Worm (Caenorhabditis elegans) whole organism, mixed stage, embryonic: ENCODE measurements around the gene sknr-1.

ENCODE experiments used
- M03D4.4 ChIP-seq: sonication (generic microtip); optimal IDR thresholded peaks from 2 replicates; lab custom pipeline; 2017; ENCODE audit warnings: mild to moderate bottlenecking, missing genetic modification characterization, missing compliant biosample characterization
- bed-3 ChIP-seq: fragments of 200-800 bp; sonication (Bioruptor generic); optimal IDR thresholded peaks from 3 replicates; lab custom pipeline; 2018; ENCODE audit warnings: mild to moderate bottlenecking, missing genetic modification characterization, moderate library complexity, missing compliant biosample characterization
- blmp-1 ChIP-seq: fragments of 150-350 bp; optimal IDR thresholded peaks from 2 replicates; lab custom pipeline; 2014; ENCODE audit warnings: missing biosample characterization, missing genetic modification characterization
- ceh-43 ChIP-seq: fragments of 200-800 bp; sonication (Bioruptor generic); optimal IDR thresholded peaks from 2 replicates; lab custom pipeline; 2018; ENCODE audit warnings: mild to moderate bottlenecking, missing genetic modification characterization, moderate library complexity, missing compliant biosample characterization
- ceh-83 ChIP-seq: fragments of 200-800 bp; sonication (Bioruptor generic); optimal IDR thresholded peaks from 2 replicates; lab custom pipeline; 2018; ENCODE audit warnings: mild to moderate bottlenecking, missing genetic modification characterization, missing compliant biosample characterization
- ces-1 ChIP-seq: fragments of 150-350 bp; optimal IDR thresholded peaks from 2 replicates; lab custom pipeline; 2014; ENCODE audit warnings: missing biosample characterization, missing genetic modification reagents, missing genetic modification characterization
- cnd-1 ChIP-seq: fragments of 200-800 bp; sonication (Bioruptor generic); optimal IDR thresholded peaks from 2 replicates; lab custom pipeline; 2018; ENCODE audit warnings: mild to moderate bottlenecking, missing genetic modification characterization, missing compliant biosample characterization
- drap-1 ChIP-seq: fragments of 200-800 bp; sonication (Bioruptor generic); optimal IDR thresholded peaks from 3 replicates; lab custom pipeline; 2018; ENCODE audit warnings: mild to moderate bottlenecking, missing genetic modification characterization, missing compliant biosample characterization
- elt-1 ChIP-seq: sonication (generic microtip); optimal IDR thresholded peaks from 2 replicates; lab custom pipeline; 2017; ENCODE audit warnings: missing genetic modification characterization, mild to moderate bottlenecking, missing compliant biosample characterization, antibody characterized with exemption, moderate library complexity, borderline replicate concordance; ENCODE audit not compliant: insufficient read depth
- elt-3 ChIP-seq: fragments of 150-350 bp; optimal IDR thresholded peaks from 2 replicates; lab custom pipeline; 2014; ENCODE audit warnings: missing biosample characterization, missing genetic modification characterization
- flh-1 ChIP-seq: fragments of 200-800 bp; sonication (Bioruptor generic); optimal IDR thresholded peaks from 2 replicates; lab custom pipeline; 2018; ENCODE audit warnings: mild to moderate bottlenecking, missing genetic modification characterization, moderate library complexity, missing compliant biosample characterization
- ham-2 ChIP-seq: fragments of 200-800 bp; sonication (Bioruptor generic); optimal IDR thresholded peaks from 2 replicates; lab custom pipeline; 2018; ENCODE audit warnings: mild to moderate bottlenecking, missing genetic modification characterization, missing compliant biosample characterization
- hlh-1 ChIP-seq: fragments of 150-350 bp; optimal IDR thresholded peaks from 2 replicates; lab custom pipeline; 2014; ENCODE audit warnings: missing biosample characterization, missing genetic modification reagents, missing genetic modification characterization
- lin-13 ChIP-seq: fragments of 150-350 bp; optimal IDR thresholded peaks from 2 replicates; lab custom pipeline; 2014; ENCODE audit warnings: missing biosample characterization, missing genetic modification characterization
- lin-32 ChIP-seq: fragments of 200-800 bp; sonication (Bioruptor generic); optimal IDR thresholded peaks from 2 replicates; lab custom pipeline; 2018; ENCODE audit warnings: mild to moderate bottlenecking, missing genetic modification characterization, missing compliant biosample characterization
- lsy-2 ChIP-seq: fragments of 150-350 bp; optimal IDR thresholded peaks from 2 replicates; lab custom pipeline; 2014; ENCODE audit warnings: missing biosample characterization, missing genetic modification characterization
- mab-5 ChIP-seq: fragments of 150-350 bp; optimal IDR thresholded peaks from 2 replicates; lab custom pipeline; 2014; ENCODE audit warnings: missing biosample characterization, missing genetic modification characterization
- mep-1 ChIP-seq: fragments of 150-350 bp; optimal IDR thresholded peaks from 2 replicates; lab custom pipeline; 2017; ENCODE audit warnings: missing biosample characterization, missing genetic modification reagents, missing genetic modification characterization, inconsistent platforms
- mls-2 ChIP-seq: sonication (generic microtip); optimal IDR thresholded peaks from 2 replicates; lab custom pipeline; 2016; ENCODE audit warnings: mild to moderate bottlenecking, missing genetic modification characterization, moderate library complexity, missing compliant biosample characterization
- nhr-12 ChIP-seq: fragments of 150-350 bp; optimal IDR thresholded peaks from 2 replicates; lab custom pipeline; 2014; ENCODE audit warnings: missing biosample characterization, missing genetic modification characterization
- nhr-2 ChIP-seq: fragments of 150-350 bp; optimal IDR thresholded peaks from 2 replicates; lab custom pipeline; 2014; ENCODE audit warnings: missing biosample characterization, missing genetic modification characterization
- nhr-237 ChIP-seq: fragments of 150-350 bp; optimal IDR thresholded peaks from 2 replicates; lab custom pipeline; 2014; ENCODE audit warnings: missing biosample characterization, missing genetic modification characterization
- nhr-28 ChIP-seq: fragments of 150-350 bp; optimal IDR thresholded peaks from 2 replicates; lab custom pipeline; 2014; ENCODE audit warnings: missing biosample characterization, missing genetic modification characterization
- nhr-76 ChIP-seq: sonication (generic microtip); optimal IDR thresholded peaks from 2 replicates; lab custom pipeline; 2017; ENCODE audit warnings: missing biosample characterization, missing genetic modification characterization
- pha-4 ChIP-seq: fragments of 150-350 bp; optimal IDR thresholded peaks from 2 replicates; lab custom pipeline; 2018; ENCODE audit warnings: missing biosample characterization, missing genetic modification reagents, missing genetic modification characterization
- sem-2 ChIP-seq: fragments of 200-800 bp; sonication (Bioruptor generic); optimal IDR thresholded peaks from 2 replicates; lab custom pipeline; 2018; ENCODE audit warnings: mild to moderate bottlenecking, missing genetic modification characterization, missing compliant biosample characterization
- snpc-4 ChIP-seq: fragments of 150-350 bp; optimal IDR thresholded peaks from 2 replicates; lab custom pipeline; 2014; ENCODE audit warnings: missing biosample characterization, missing genetic modification characterization
- sptf-1 ChIP-seq: sonication (generic microtip); optimal IDR thresholded peaks from 2 replicates; lab custom pipeline; 2017; ENCODE audit warnings: mild to moderate bottlenecking, missing genetic modification characterization, moderate library complexity, missing compliant biosample characterization
- tbx-8 ChIP-seq: fragments of 200-800 bp; sonication (Bioruptor generic); optimal IDR thresholded peaks from 2 replicates; lab custom pipeline; 2018; ENCODE audit warnings: mild to moderate bottlenecking, missing genetic modification characterization, moderate library complexity, missing compliant biosample characterization
- unc-120 ChIP-seq: sonication (generic microtip); optimal IDR thresholded peaks from 2 replicates; lab custom pipeline; 2017; ENCODE audit warnings: missing genetic modification characterization, missing compliant biosample characterization; ENCODE audit not compliant: poor library complexity, severe bottlenecking
- unc-39 ChIP-seq: fragments of 150-350 bp; optimal IDR thresholded peaks from 2 replicates; lab custom pipeline; 2014; ENCODE audit warnings: missing biosample characterization, missing genetic modification characterization
- unc-62 ChIP-seq: fragments of 150-350 bp; optimal IDR thresholded peaks from 2 replicates; lab custom pipeline; 2014; ENCODE audit warnings: missing biosample characterization, missing genetic modification reagents, missing genetic modification characterization
- zip-8 ChIP-seq: fragments of 150-350 bp; optimal IDR thresholded peaks from 2 replicates; lab custom pipeline; 2014; ENCODE audit warnings: missing biosample characterization, missing genetic modification characterization
- ztf-11 ChIP-seq: fragments of 150-350 bp; optimal IDR thresholded peaks from 2 replicates; lab custom pipeline; 2014; ENCODE audit warnings: missing biosample characterization, missing genetic modification characterization

Gene sknr-1

DNA sequence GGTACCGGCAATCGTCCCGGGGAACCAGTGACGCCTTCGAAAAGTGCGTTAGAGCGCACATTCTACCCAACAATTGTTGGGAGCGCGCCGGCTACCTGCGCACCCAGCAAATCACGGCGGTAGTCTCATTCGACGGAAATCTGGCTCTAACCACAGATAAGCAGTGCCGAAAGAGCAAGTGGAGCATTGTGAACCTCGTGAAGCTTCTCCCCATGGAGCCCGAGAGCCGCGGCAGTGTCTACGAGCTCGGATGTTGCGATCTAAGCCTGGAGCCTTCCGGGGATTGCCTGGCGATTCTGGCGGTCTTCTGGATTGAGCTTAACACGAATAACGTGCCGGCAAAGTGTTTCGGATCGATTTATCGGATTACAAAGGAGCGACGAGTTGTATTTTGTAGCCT, 14.2 kb upstream of the sknr-1 start:
- no peak for TF ChIP-seq M03D4.4 (tag; lab: Kevin White, UChicago)
- TF ChIP-seq lin-13 (tag; lab: Kevin White, UChicago) = no peak
- TF ChIP-seq drap-1 (GFP tag; lab: Kevin White, UChicago) = no peak
- TF ChIP-seq snpc-4 (tag; lab: Kevin White, UChicago) = no peak
- no peak for TF ChIP-seq zip-8
- no peak for TF ChIP-seq nhr-76 (tag; lab: Kevin White, UChicago)
- no peak for TF ChIP-seq ceh-83 (GFP tag; lab: Kevin White, UChicago)
- no peak for TF ChIP-seq mab-5 (tag; lab: Kevin White, UChicago)
- TF ChIP-seq sem-2 (GFP tag; lab: Kevin White, UChicago) = no peak
- TF ChIP-seq nhr-237 (tag; lab: Kevin White, UChicago) = no peak
- TF ChIP-seq nhr-12 (tag; lab: Kevin White, UChicago) = no peak
- TF ChIP-seq hlh-1 = no peak
- TF ChIP-seq lsy-2 (tag; lab: Kevin White, UChicago) = no peak
- TF ChIP-seq blmp-1 = no peak
- TF ChIP-seq flh-1 (GFP tag; lab: Kevin White, UChicago) = no peak
- TF ChIP-seq nhr-28 = no peak
- TF ChIP-seq nhr-2 (tag; lab: Kevin White, UChicago) = no peak
- TF ChIP-seq lin-32 (GFP tag; lab: Kevin White, UChicago) = no peak
- no peak for TF ChIP-seq ham-2 (GFP tag; lab: Kevin White, UChicago)
- TF ChIP-seq ztf-11 (tag; lab: Kevin White, UChicago) = no peak

ce11 chrV:2639035-2639434, 13.8 kb upstream of the sknr-1 start, which contains the start of gene W02H5.2:
W02H5.2 (plus strand) TSS chrV:2639335.
- no peak for TF ChIP-seq elt-1 (tag; lab: Kevin White, UChicago)
- no peak for TF ChIP-seq M03D4.4 (tag; lab: Kevin White, UChicago)
- TF ChIP-seq mep-1 (tag; lab: Kevin White, UChicago) = no peak
- TF ChIP-seq tbx-8 (GFP tag; lab: Kevin White, UChicago) = no peak
- no peak for TF ChIP-seq nhr-237 (tag; lab: Kevin White, UChicago)
- no peak for TF ChIP-seq zip-8
- no peak for TF ChIP-seq hlh-1
- TF ChIP-seq unc-39 (tag; lab: Kevin White, UChicago) = no peak
- no peak for TF ChIP-seq bed-3 (GFP tag; lab: Kevin White, UChicago)
- no peak for TF ChIP-seq nhr-76 (tag; lab: Kevin White, UChicago)
- no peak for TF ChIP-seq elt-3 (tag; lab: Kevin White, UChicago)
- no peak for TF ChIP-seq drap-1 (GFP tag; lab: Kevin White, UChicago)
- TF ChIP-seq ceh-43 (GFP tag; lab: Kevin White, UChicago) = no peak
- no peak for TF ChIP-seq blmp-1
- TF ChIP-seq flh-1 (GFP tag; lab: Kevin White, UChicago) = no peak
- no peak for TF ChIP-seq unc-62 (GFP tag; lab: Kevin White, UChicago)
- TF ChIP-seq, all 35 proteins: peak for 0

ce11 chrV:2638545-2638944, 13.3 kb upstream of the sknr-1 start, which contains the start of gene W02H5.19:
W02H5.19 (plus strand) TSS chrV:2638890.
- TF ChIP-seq unc-62 (GFP tag; lab: Kevin White, UChicago) (no peak), nhr-12 (tag; lab: Kevin White, UChicago) (no peak), mep-1 (tag; lab: Kevin White, UChicago) (peak; percentile 36), unc-120 (no peak), ceh-43 (GFP tag; lab: Kevin White, UChicago) (no peak), zip-8 (no peak), unc-39 (tag; lab: Kevin White, UChicago) (no peak), ceh-83 (GFP tag; lab: Kevin White, UChicago) (no peak), cnd-1 (peak; percentile 2), nhr-237 (tag; lab: Kevin White, UChicago) (peak; percentile 46), mls-2 (peak; percentile 36), sptf-1 (tag; lab: Kevin White, UChicago) (peak; percentile 44), nhr-2 (tag; lab: Kevin White, UChicago) (no peak), ces-1 (GFP tag; lab: Kevin White, UChicago) (peak; percentile 26), elt-1 (tag; lab: Kevin White, UChicago) (no peak), bed-3 (GFP tag; lab: Kevin White, UChicago) (no peak), lin-13 (tag; lab: Kevin White, UChicago) (peak; percentile 6), pha-4 (tag; lab: Kevin White, UChicago) (peak; percentile 39), ztf-11 (tag; lab: Kevin White, UChicago) (no peak)
- TF ChIP-seq, all 35 proteins: peak for 8
